Worm (Caenorhabditis elegans) whole organism, young adult: Measurements from ENCODE around the gene egl-21.

Source experiments
- Y95B8A.8 ChIP-seq: fragments of 200-800 bp; sonication (Bioruptor generic); IDR thresholded peaks from 2 replicates; pipeline ENCODE4 v1.3.6; 2022; ENCODE audit warnings: missing genetic modification reagents, missing genetic modification characterization, missing compliant biosample characterization
- attf-6 ChIP-seq: fragments of 200-800 bp; sonication (Bioruptor generic); IDR thresholded peaks from 2 replicates; pipeline ENCODE4 v1.3.6; 2022; ENCODE audit warnings: missing genetic modification reagents, missing genetic modification characterization, missing compliant biosample characterization
- zfh-2 ChIP-seq: fragments of 200-800 bp; sonication (Bioruptor generic); conservative IDR thresholded peaks from 2 replicates; pipeline ENCODE4 v1.3.6; 2022; ENCODE audit warnings: missing genetic modification reagents, missing genetic modification characterization, missing compliant biosample characterization

ce11 chrIV:10500481-10500880, 18.8 kb upstream of the egl-21 start:
- no peak for TF ChIP-seq attf-6
- TF ChIP-seq Y95B8A.8 (GFP tag; lab: Robert Waterston, UW), result no peak
- TF ChIP-seq zfh-2 (GFP tag; lab: Robert Waterston, UW), result no peak
